Fruit fly (Drosophila melanogaster) whole organism, wandering third instar larva: ENCODE data around the gene CG2991.

Source experiments
- HLH106 ChIP-seq: fragments of 200-800 bp; optimal IDR thresholded peaks from 3 replicates; lab custom pipeline; 2019; ENCODE audit warnings: missing biosample characterization, mild to moderate bottlenecking, missing genetic modification characterization, moderate library complexity
- N ChIP-seq: fragments of >200 bp; optimal IDR thresholded peaks from 2 replicates; lab custom pipeline; 2018; ENCODE audit warnings: missing biosample characterization, missing external identifiers, missing genetic modification characterization
- br ChIP-seq: fragments of 200-800 bp; sonication (Bioruptor generic); optimal IDR thresholded peaks from 2 replicates; lab custom pipeline; 2016; ENCODE audit warnings: missing biosample characterization, missing genetic modification characterization

dm6 chr2L:2865560-2866309 lies 8.8 kb downstream of the CG2991 start:
- TF ChIP-seq br (GFP tag; lab: Kevin White, UChicago) (no peak), N (GFP tag; lab: Kevin White, UChicago) (no peak), HLH106 (tag; lab: Kevin White, UChicago) (no peak)
